Worm (Caenorhabditis elegans) whole organism, L1 larva: ENCODE data around the gene elo-3.

Experiments used
- C16A3.4 ChIP-seq: fragments of 150-350 bp; optimal IDR thresholded peaks from 2 replicates; lab custom pipeline; 2014; ENCODE audit warnings: missing biosample characterization, missing genetic modification characterization
- aha-1 ChIP-seq: fragments of 150-350 bp; optimal IDR thresholded peaks from 2 replicates; lab custom pipeline; 2014; ENCODE audit warnings: missing biosample characterization, missing genetic modification characterization
- aly-2 ChIP-seq: fragments of 150-350 bp; optimal IDR thresholded peaks from 2 replicates; lab custom pipeline; 2014; ENCODE audit warnings: missing biosample characterization, missing genetic modification characterization
- blmp-1 ChIP-seq: fragments of 150-350 bp; optimal IDR thresholded peaks from 2 replicates; lab custom pipeline; 2014; ENCODE audit warnings: missing biosample characterization, missing genetic modification characterization
- ceh-63 ChIP-seq: fragments of 200-800 bp; sonication (Bioruptor generic); optimal IDR thresholded peaks from 2 replicates; lab custom pipeline; 2018; ENCODE audit warnings: mild to moderate bottlenecking, missing genetic modification characterization, missing compliant biosample characterization
- ceh-8 ChIP-seq: fragments of 200-800 bp; sonication (Bioruptor generic); optimal IDR thresholded peaks from 2 replicates; lab custom pipeline; 2018; ENCODE audit warnings: mild to moderate bottlenecking, missing genetic modification characterization, moderate library complexity, missing compliant biosample characterization
- ceh-82 ChIP-seq, 3 experiments: fragments of 150-350 bp in 1 of 3; sonication (generic microtip) in 2 of 3; optimal IDR thresholded peaks; 2 replicates each; lab custom pipeline; 2014 to 2017; ENCODE audit warnings: missing biosample characterization in 3 of 3, missing genetic modification characterization in 3 of 3
- ceh-90 ChIP-seq: sonication (generic microtip); optimal IDR thresholded peaks from 2 replicates; lab custom pipeline; 2016; ENCODE audit warnings: missing genetic modification characterization, missing compliant biosample characterization
- ces-1 ChIP-seq: fragments of 150-350 bp; optimal IDR thresholded peaks from 2 replicates; lab custom pipeline; 2014; ENCODE audit warnings: missing biosample characterization, missing genetic modification reagents, missing genetic modification characterization
- dsc-1 ChIP-seq: sonication (generic microtip); optimal IDR thresholded peaks from 2 replicates; lab custom pipeline; 2016; ENCODE audit warnings: mild to moderate bottlenecking, missing genetic modification characterization, missing compliant biosample characterization
- efl-3 ChIP-seq: fragments of 200-800 bp; sonication (Bioruptor generic); optimal IDR thresholded peaks from 2 replicates; lab custom pipeline; 2018; ENCODE audit warnings: mild to moderate bottlenecking, missing genetic modification characterization, missing compliant biosample characterization
- egl-13 ChIP-seq: sonication (generic microtip); optimal IDR thresholded peaks from 2 replicates; lab custom pipeline; 2016; ENCODE audit warnings: missing genotype, missing genetic modification reagents, missing genetic modification characterization, missing compliant biosample characterization
- elt-2 ChIP-seq: sonication (generic microtip); optimal IDR thresholded peaks from 2 replicates; lab custom pipeline; 2016; ENCODE audit warnings: missing genetic modification characterization, mild to moderate bottlenecking, inconsistent platforms, missing compliant biosample characterization, missing genetic modification reagents
- elt-3 ChIP-seq, 6 experiments: fragments of 150-350 bp in 1 of 6; sonication (generic microtip); optimal IDR thresholded peaks; 2 replicates each; lab custom pipeline; 2017 to 2018; ENCODE audit warnings: missing biosample characterization in 6 of 6, missing genetic modification characterization in 6 of 6, inconsistent platforms in 1 of 6
- fkh-8 ChIP-seq: sonication (generic microtip); optimal IDR thresholded peaks from 2 replicates; lab custom pipeline; 2016; ENCODE audit warnings: mild to moderate bottlenecking, missing genetic modification characterization, missing compliant biosample characterization
- fos-1 ChIP-seq: fragments of 150-350 bp; optimal IDR thresholded peaks from 2 replicates; lab custom pipeline; 2014; ENCODE audit warnings: missing biosample characterization, missing genetic modification characterization
- grh-1 ChIP-seq: fragments of 200-800 bp; sonication (Bioruptor generic); IDR thresholded peaks from 2 replicates; pipeline ENCODE4 v1.3.6; 2022; ENCODE audit warnings: missing genetic modification reagents, missing genetic modification characterization, missing compliant biosample characterization
- hpl-2 ChIP-seq: fragments of 150-350 bp; optimal IDR thresholded peaks from 2 replicates; lab custom pipeline; 2014; ENCODE audit warnings: missing biosample characterization, missing genetic modification reagents, missing genetic modification characterization
- jun-1 ChIP-seq: fragments of 150-350 bp; optimal IDR thresholded peaks from 2 replicates; lab custom pipeline; 2014; ENCODE audit warnings: missing biosample characterization, missing genetic modification reagents, missing genetic modification characterization
- lin-13 ChIP-seq: fragments of 150-350 bp; optimal IDR thresholded peaks from 2 replicates; lab custom pipeline; 2014; ENCODE audit warnings: missing biosample characterization, missing genetic modification reagents, missing genetic modification characterization
- lin-14 ChIP-seq: fragments of 200-800 bp; sonication (Bioruptor generic); optimal IDR thresholded peaks from 2 replicates; lab custom pipeline; 2018; ENCODE audit warnings: mild to moderate bottlenecking, missing genetic modification characterization, moderate library complexity, missing compliant biosample characterization
- lin-15B ChIP-seq: fragments of 150-350 bp; sonication (generic microtip); optimal IDR thresholded peaks from 3 replicates; lab custom pipeline; 2014; ENCODE audit warnings: missing biosample characterization, missing genetic modification characterization
- lin-39 ChIP-seq: fragments of 150-350 bp; optimal IDR thresholded peaks from 2 replicates; lab custom pipeline; 2014; ENCODE audit warnings: missing biosample characterization, missing genetic modification reagents, missing genetic modification characterization
- lir-3 ChIP-seq: sonication (generic microtip); optimal IDR thresholded peaks from 2 replicates; lab custom pipeline; 2016; ENCODE audit warnings: mild to moderate bottlenecking, missing genetic modification characterization, moderate library complexity, missing compliant biosample characterization; ENCODE audit not compliant: poor library complexity
- mab-9 ChIP-seq: fragments of 200-800 bp; sonication (Bioruptor generic); IDR thresholded peaks from 2 replicates; pipeline ENCODE4 v1.3.6; 2022; ENCODE audit warnings: missing genetic modification reagents, missing genetic modification characterization, missing compliant biosample characterization
- mef-2 ChIP-seq: fragments of 150-350 bp; optimal IDR thresholded peaks from 2 replicates; lab custom pipeline; 2014; ENCODE audit warnings: missing biosample characterization, missing genetic modification characterization
- mep-1 ChIP-seq: fragments of 150-350 bp; optimal IDR thresholded peaks from 2 replicates; lab custom pipeline; 2014; ENCODE audit warnings: missing biosample characterization, missing genetic modification characterization
- nhr-11 ChIP-seq: fragments of 150-350 bp; optimal IDR thresholded peaks from 2 replicates; lab custom pipeline; 2014; ENCODE audit warnings: missing biosample characterization, missing genetic modification characterization
- nhr-12 ChIP-seq: sonication (generic microtip); optimal IDR thresholded peaks from 2 replicates; lab custom pipeline; 2017; ENCODE audit warnings: missing biosample characterization, missing genetic modification characterization
- nhr-19 ChIP-seq: fragments of 200-800 bp; sonication (Bioruptor generic); conservative IDR thresholded peaks from 2 replicates; pipeline ENCODE4 v1.3.6; 2022; ENCODE audit warnings: missing genetic modification characterization, missing compliant biosample characterization
- nhr-237 ChIP-seq: fragments of 150-350 bp; optimal IDR thresholded peaks from 2 replicates; lab custom pipeline; 2014; ENCODE audit warnings: missing biosample characterization, missing genetic modification characterization
- nhr-28 ChIP-seq: fragments of 150-350 bp; optimal IDR thresholded peaks from 2 replicates; lab custom pipeline; 2014; ENCODE audit warnings: missing biosample characterization, missing genetic modification characterization
- nhr-76 ChIP-seq: sonication (generic microtip); optimal IDR thresholded peaks from 2 replicates; lab custom pipeline; 2017; ENCODE audit warnings: missing biosample characterization, missing genetic modification characterization
- nhr-84 ChIP-seq: sonication (generic microtip); optimal IDR thresholded peaks from 2 replicates; lab custom pipeline; 2017; ENCODE audit warnings: missing biosample characterization, missing genetic modification characterization
- nhr-90 ChIP-seq: sonication (generic microtip); optimal IDR thresholded peaks from 2 replicates; lab custom pipeline; 2016; ENCODE audit warnings: mild to moderate bottlenecking, missing genetic modification characterization, missing compliant biosample characterization; ENCODE audit not compliant: poor library complexity
- pag-3 ChIP-seq: sonication (generic microtip); optimal IDR thresholded peaks from 2 replicates; lab custom pipeline; 2017; ENCODE audit warnings: missing genetic modification characterization, mild to moderate bottlenecking, missing compliant biosample characterization, antibody characterized with exemption, borderline replicate concordance; ENCODE audit not compliant: insufficient read depth
- pax-3 ChIP-seq: fragments of 200-800 bp; sonication (Bioruptor generic); optimal IDR thresholded peaks from 2 replicates; lab custom pipeline; 2018; ENCODE audit warnings: mild to moderate bottlenecking, missing genetic modification characterization, moderate library complexity, missing compliant biosample characterization
- pqm-1 ChIP-seq: sonication (generic microtip); optimal IDR thresholded peaks from 3 replicates; lab custom pipeline; 2017; ENCODE audit warnings: missing biosample characterization, missing genetic modification characterization
- rnt-1 ChIP-seq: sonication (generic microtip); optimal IDR thresholded peaks from 2 replicates; lab custom pipeline; 2016; ENCODE audit warnings: mild to moderate bottlenecking, missing genetic modification characterization, moderate library complexity, missing compliant biosample characterization
- skn-1 ChIP-seq: fragments of 150-350 bp; optimal IDR thresholded peaks from 2 replicates; lab custom pipeline; 2014; ENCODE audit warnings: missing biosample characterization, missing genetic modification characterization
- snu-23 ChIP-seq: sonication (generic microtip); optimal IDR thresholded peaks from 2 replicates; lab custom pipeline; 2016; ENCODE audit warnings: missing genetic modification characterization, missing compliant biosample characterization
- sox-4 ChIP-seq: sonication (generic microtip); optimal IDR thresholded peaks from 2 replicates; lab custom pipeline; 2016; ENCODE audit warnings: missing genetic modification characterization, missing compliant biosample characterization
- swsn-7 ChIP-seq: sonication (generic microtip); optimal IDR thresholded peaks from 2 replicates; lab custom pipeline; 2016; ENCODE audit warnings: missing genetic modification characterization, missing compliant biosample characterization
- tbx-2 ChIP-seq: sonication (generic microtip); optimal IDR thresholded peaks from 2 replicates; lab custom pipeline; 2016; ENCODE audit warnings: missing genetic modification characterization, missing compliant biosample characterization
- tlp-1 ChIP-seq: fragments of 150-350 bp; optimal IDR thresholded peaks from 2 replicates; lab custom pipeline; 2014; ENCODE audit warnings: missing biosample characterization, missing genetic modification characterization
- unc-30 ChIP-seq: sonication (generic microtip); optimal IDR thresholded peaks from 2 replicates; lab custom pipeline; 2017; ENCODE audit warnings: missing biosample characterization, missing genetic modification characterization
- unc-62 ChIP-seq: fragments of 150-350 bp; optimal IDR thresholded peaks from 2 replicates; lab custom pipeline; 2014; ENCODE audit warnings: missing biosample characterization, missing genetic modification reagents, missing genetic modification characterization
- zag-1 ChIP-seq: fragments of 150-350 bp; optimal IDR thresholded peaks from 2 replicates; lab custom pipeline; 2014; ENCODE audit warnings: missing biosample characterization, missing genetic modification characterization
- ztf-11 ChIP-seq, 2 experiments: sonication (generic microtip); optimal IDR thresholded peaks; 2 replicates each; lab custom pipeline; 2016 to 2017; ENCODE audit warnings: missing genetic modification characterization in 2 of 2, missing biosample characterization in 1 of 2, missing compliant biosample characterization in 1 of 2
- ztf-4 ChIP-seq: fragments of 150-350 bp; optimal IDR thresholded peaks from 2 replicates; lab custom pipeline; 2014; ENCODE audit warnings: missing biosample characterization, missing genetic modification characterization

Gene elo-3

DNA sequence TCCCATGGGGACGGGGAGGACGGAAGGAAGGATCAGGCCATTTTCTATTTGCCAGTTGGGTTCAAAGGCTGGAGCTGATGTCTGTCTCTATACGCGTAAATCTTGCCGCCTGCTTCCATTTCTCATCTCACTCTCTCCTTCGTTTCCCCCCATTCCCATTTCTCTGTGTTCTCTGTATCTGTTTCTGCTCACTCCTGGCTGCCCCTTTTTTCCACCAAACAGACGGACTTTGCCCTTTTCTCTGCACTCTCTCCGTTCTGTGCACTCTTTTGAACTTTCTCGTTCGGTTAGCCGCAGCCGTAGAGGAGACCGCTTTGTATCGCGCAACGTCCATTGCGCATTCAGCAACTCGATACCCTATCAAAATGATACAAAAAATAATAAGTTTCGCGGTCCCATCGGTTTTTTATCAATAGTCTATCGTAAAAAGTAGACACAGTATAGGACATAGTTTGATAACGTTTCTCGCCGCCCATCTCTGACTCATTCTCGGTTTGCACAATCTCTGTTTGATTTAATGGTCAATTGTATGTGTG is 2.1 kb upstream of the elo-3 start (continued):
- no peak for TF ChIP-seq skn-1
- TF ChIP-seq rnt-1 (tag; lab: Kevin White, UChicago) = peak; percentile 76
- TF ChIP-seq mep-1 (tag; lab: Kevin White, UChicago) = peak; percentile 55
- TF ChIP-seq nhr-28 = no peak
- TF ChIP-seq lir-3 (tag; lab: Kevin White, UChicago) = no peak
- TF ChIP-seq snu-23 = peak; percentile 70
- TF ChIP-seq jun-1 = peak; percentile 36
- TF ChIP-seq swsn-7 (tag; lab: Kevin White, UChicago) = peak; percentile 46
- no peak for TF ChIP-seq aha-1 (tag; lab: Kevin White, UChicago)
- no peak for TF ChIP-seq pqm-1
- TF ChIP-seq mef-2 (tag; lab: Kevin White, UChicago) = no peak
- TF ChIP-seq ceh-90 (tag; lab: Kevin White, UChicago) = no peak
- TF ChIP-seq fos-1 (tag; lab: Kevin White, UChicago) = no peak
- TF ChIP-seq egl-13 (tag; lab: Kevin White, UChicago) = peak; percentile 48
- no peak for TF ChIP-seq grh-1
- TF ChIP-seq elt-2 (tag; lab: Kevin White, UChicago) = peak; percentile 85
- no peak for TF ChIP-seq nhr-76 (tag; lab: Kevin White, UChicago)
- TF ChIP-seq hpl-2 (GFP tag; lab: Kevin White, UChicago) = no peak
- TF ChIP-seq tlp-1 (tag; lab: Kevin White, UChicago) = no peak
- TF ChIP-seq mab-9 = 0 out of 2 replicates have a peak, but pooled peaks have one; percentile 50
- no peak for TF ChIP-seq lin-39
- no peak for TF ChIP-seq nhr-237 (tag; lab: Kevin White, UChicago)
- TF ChIP-seq lin-13 (GFP tag; lab: Kevin White, UChicago) = no peak
- TF ChIP-seq dsc-1 (tag; lab: Kevin White, UChicago) = peak; percentile 53
- TF ChIP-seq ceh-82 (tag; optimal IDR thresholded peaks at IDR 0.05; lab: Kevin White, UChicago) = peak in 2 of 3 experiments; percentile 35 to 68
- peak; percentile 75 for TF ChIP-seq fkh-8 (tag; lab: Kevin White, UChicago)
- TF ChIP-seq ztf-11 (tag; optimal IDR thresholded peaks at IDR 0.05; lab: Kevin White, UChicago) = no peak
- TF ChIP-seq ces-1 (GFP tag; lab: Kevin White, UChicago) = no peak
- TF ChIP-seq zag-1 (tag; lab: Kevin White, UChicago) = no peak
- TF ChIP-seq elt-3 (tag; optimal IDR thresholded peaks at IDR 0.05; lab: Kevin White, UChicago) = peak in 2 of 6 experiments; percentile 67 to 79
- no peak for TF ChIP-seq pag-3 (tag; lab: Kevin White, UChicago)
- TF ChIP-seq pax-3 (tag; lab: Kevin White, UChicago) = no peak
- no peak for TF ChIP-seq nhr-84 (tag; lab: Kevin White, UChicago)
- TF ChIP-seq C16A3.4 (tag; lab: Kevin White, UChicago) = no peak
- TF ChIP-seq nhr-11 (tag; lab: Kevin White, UChicago) = no peak
- TF ChIP-seq ceh-63 (GFP tag; lab: Kevin White, UChicago) = no peak
- no peak for TF ChIP-seq ztf-4 (tag; lab: Kevin White, UChicago)
- peak; percentile 51 for TF ChIP-seq nhr-19 (GFP tag; lab: Robert Waterston, UW)
- TF ChIP-seq lin-15B (tag; lab: Kevin White, UChicago) = no peak
- peak; percentile 90 for TF ChIP-seq lin-14 (GFP tag; lab: Kevin White, UChicago)
- TF ChIP-seq ceh-8 (GFP tag; lab: Kevin White, UChicago) = no peak
- TF ChIP-seq nhr-90 (tag; lab: Kevin White, UChicago) = no peak
- TF ChIP-seq unc-30 = no peak
- TF ChIP-seq nhr-12 (tag; lab: Kevin White, UChicago) = no peak
- peak; percentile 59 for TF ChIP-seq tbx-2
- TF ChIP-seq blmp-1 (tag; lab: Kevin White, UChicago) = peak; percentile 56
- TF ChIP-seq unc-62 (GFP tag; lab: Kevin White, UChicago) = no peak
- no peak for TF ChIP-seq efl-3 (GFP tag; lab: Kevin White, UChicago)
- peak; percentile 0 for TF ChIP-seq aly-2 (tag; lab: Kevin White, UChicago)
- no peak for TF ChIP-seq sox-4 (tag; lab: Kevin White, UChicago)
